Worm (Caenorhabditis elegans) whole organism, early embryonic: ENCODE results near the gene ints-5.

Experiments used
- B0310.2 ChIP-seq: sonication (generic microtip); optimal IDR thresholded peaks from 2 replicates; lab custom pipeline; 2016; ENCODE audit warnings: mild to moderate bottlenecking, missing genetic modification characterization, missing compliant biosample characterization
- F13C5.2 ChIP-seq: sonication (generic microtip); optimal IDR thresholded peaks from 2 replicates; lab custom pipeline; 2017; ENCODE audit warnings: mild to moderate bottlenecking, missing genetic modification characterization, inconsistent platforms, missing compliant biosample characterization
- ama-1 ChIP-seq: fragments of 150-350 bp; optimal IDR thresholded peaks from 2 replicates; lab custom pipeline; 2014
- hnd-1 ChIP-seq: sonication (generic microtip); optimal IDR thresholded peaks from 2 replicates; lab custom pipeline; 2016; ENCODE audit warnings: missing genetic modification characterization, missing compliant biosample characterization
- scrt-1 ChIP-seq: fragments of 200-800 bp; sonication (Bioruptor generic); IDR thresholded peaks from 2 replicates; pipeline ENCODE4 v1.3.6; 2022; ENCODE audit warnings: missing genetic modification characterization, missing compliant biosample characterization
- tbx-11 ChIP-seq: fragments of 200-800 bp; sonication (Bioruptor generic); IDR thresholded peaks from 2 replicates; pipeline ENCODE4 v1.3.6; 2022; ENCODE audit warnings: missing genetic modification characterization, missing compliant biosample characterization

ce11 chrV:18575084-18575483 is 41.3 kb downstream of the ints-5 start:
- no peak for TF ChIP-seq scrt-1 (GFP tag; lab: Robert Waterston, UW)
- no peak for TF ChIP-seq hnd-1 (tag; lab: Kevin White, UChicago)
- no peak for TF ChIP-seq ama-1 (lab: Kevin White, UChicago)
- no peak for TF ChIP-seq F13C5.2 (tag; lab: Kevin White, UChicago)
- no peak for TF ChIP-seq B0310.2 (tag; lab: Kevin White, UChicago)
- no peak for TF ChIP-seq tbx-11 (GFP tag; lab: Robert Waterston, UW)
